Worm (Caenorhabditis elegans) whole organism, young adult: ENCODE data around the gene cest-13.

Source experiments
- F39B2.1 ChIP-seq: fragments of 200-800 bp; sonication (Bioruptor generic); IDR thresholded peaks from 2 replicates; pipeline ENCODE4 v1.3.6; 2022; ENCODE audit warnings: missing genetic modification reagents, missing genetic modification characterization, missing compliant biosample characterization
- Y95B8A.8 ChIP-seq: fragments of 200-800 bp; sonication (Bioruptor generic); IDR thresholded peaks from 2 replicates; pipeline ENCODE4 v1.3.6; 2022; ENCODE audit warnings: missing genetic modification reagents, missing genetic modification characterization, missing compliant biosample characterization
- cebp-2 ChIP-seq: fragments of 200-800 bp; sonication (Bioruptor generic); IDR thresholded peaks from 2 replicates; pipeline ENCODE4 v1.3.6; 2022; ENCODE audit warnings: missing genetic modification characterization, missing compliant biosample characterization
- dpff-1 ChIP-seq: sonication (generic microtip); optimal IDR thresholded peaks from 2 replicates; lab custom pipeline; 2017; ENCODE audit warnings: mild to moderate bottlenecking, missing genetic modification characterization, missing compliant biosample characterization
- fkh-3 ChIP-seq: sonication (generic microtip); optimal IDR thresholded peaks from 2 replicates; lab custom pipeline; 2016; ENCODE audit warnings: mild to moderate bottlenecking, missing genetic modification characterization, missing compliant biosample characterization
- nhr-80 ChIP-seq: sonication (generic microtip); optimal IDR thresholded peaks from 2 replicates; lab custom pipeline; 2016; ENCODE audit warnings: missing genetic modification characterization, missing compliant biosample characterization
- pbrm-1 ChIP-seq: fragments of 200-800 bp; sonication (Bioruptor generic); IDR thresholded peaks from 2 replicates; pipeline ENCODE4 v1.3.6; 2022; ENCODE audit warnings: missing genetic modification reagents, missing genetic modification characterization, missing compliant biosample characterization
- rcor-1 ChIP-seq: fragments of 200-800 bp; sonication (Bioruptor generic); IDR thresholded peaks from 2 replicates; pipeline ENCODE4 v1.3.6; 2022; ENCODE audit warnings: missing genetic modification reagents, missing genetic modification characterization, missing compliant biosample characterization
- sptf-2 ChIP-seq: fragments of 200-800 bp; sonication (Bioruptor generic); optimal IDR thresholded peaks from 2 replicates; lab custom pipeline; 2018; ENCODE audit warnings: mild to moderate bottlenecking, missing genetic modification characterization, missing compliant biosample characterization
- unc-130 ChIP-seq: sonication (generic microtip); optimal IDR thresholded peaks from 2 replicates; lab custom pipeline; 2016; ENCODE audit warnings: missing genetic modification reagents, missing genetic modification characterization, missing compliant biosample characterization

ce11 chrX:13722821-13723220 lies 37.2 kb upstream of the cest-13 start, which contains the start of gene poml-1:
- TF ChIP-seq fkh-3 (tag; lab: Kevin White, UChicago) (no peak), pbrm-1 (no peak), Y95B8A.8 (GFP tag; lab: Robert Waterston, UW) (no peak), rcor-1 (no peak), sptf-2 (GFP tag; lab: Kevin White, UChicago) (no peak), nhr-80 (tag; lab: Kevin White, UChicago) (no peak), dpff-1 (tag; lab: Kevin White, UChicago) (no peak), cebp-2 (no peak), F39B2.1 (GFP tag; lab: Robert Waterston, UW) (no peak), unc-130 (GFP tag; lab: Kevin White, UChicago) (no peak)
